Fruit fly (Drosophila melanogaster) whole organism, embryonic: Measurements from ENCODE around the gene CG42258.

Source experiments
- ATbp ChIP-seq: fragments of 200-800 bp; sonication (Bioruptor generic); optimal IDR thresholded peaks from 2 replicates; lab custom pipeline; 2017; ENCODE audit warnings: missing biosample characterization, mild to moderate bottlenecking, missing genetic modification characterization, missing genetic modification reagents
- Antp ChIP-seq: fragments of 200-800 bp; sonication (Bioruptor generic); optimal IDR thresholded peaks from 3 replicates; lab custom pipeline; 2016; ENCODE audit warnings: missing biosample characterization, missing genetic modification characterization
- B-H2 ChIP-seq: fragments of 200-800 bp; sonication (Bioruptor generic); optimal IDR thresholded peaks from 2 replicates; lab custom pipeline; 2018; ENCODE audit warnings: missing biosample characterization, mild to moderate bottlenecking, missing genetic modification characterization
- BtbVII ChIP-seq: fragments of 200-800 bp; sonication (Bioruptor generic); optimal IDR thresholded peaks from 3 replicates; lab custom pipeline; 2017; ENCODE audit warnings: missing biosample characterization, mild to moderate bottlenecking, missing genetic modification characterization
- CG1233 ChIP-seq: fragments of 200-800 bp; sonication (Bioruptor generic); optimal IDR thresholded peaks from 4 replicates; lab custom pipeline; 2018; ENCODE audit warnings: missing biosample characterization, mild to moderate bottlenecking, missing genetic modification characterization
- CG12391 ChIP-seq: fragments of 200-800 bp; sonication (Bioruptor generic); optimal IDR thresholded peaks from 3 replicates; lab custom pipeline; 2018; ENCODE audit warnings: missing biosample characterization, mild to moderate bottlenecking, missing genetic modification characterization, moderate library complexity
- CG2678 ChIP-seq: fragments of 200-800 bp; sonication (Bioruptor generic); optimal IDR thresholded peaks from 3 replicates; lab custom pipeline; 2019; ENCODE audit warnings: missing biosample characterization, mild to moderate bottlenecking, missing genetic modification characterization, moderate library complexity
- CG3847 ChIP-seq: fragments of 200-800 bp; sonication (Bioruptor generic); IDR thresholded peaks from 2 replicates; pipeline ENCODE4 v1.3.6; 2022; ENCODE audit warnings: missing biosample characterization, missing genetic modification characterization
- CG6683 ChIP-seq: fragments of 200-800 bp; sonication (Bioruptor generic); optimal IDR thresholded peaks from 2 replicates; lab custom pipeline; 2017; ENCODE audit warnings: missing biosample characterization, mild to moderate bottlenecking, missing genetic modification characterization, missing genetic modification reagents
- CG7372 ChIP-seq: fragments of 200-800 bp; sonication (Bioruptor generic); IDR thresholded peaks from 2 replicates; pipeline ENCODE4 v1.3.6; 2022; ENCODE audit warnings: missing biosample characterization, missing genetic modification characterization
- CG7963 ChIP-seq: fragments of 200-800 bp; sonication (Bioruptor generic); IDR thresholded peaks from 3 replicates; pipeline ENCODE4 v1.3.6; 2022; ENCODE audit warnings: missing biosample characterization, missing genetic modification characterization; ENCODE audit not compliant: partially characterized antibody
- CG8281 ChIP-seq: fragments of 200-800 bp; sonication (Bioruptor generic); optimal IDR thresholded peaks from 2 replicates; lab custom pipeline; 2018; ENCODE audit warnings: missing biosample characterization, mild to moderate bottlenecking, missing genetic modification characterization, moderate library complexity
- Chrac-16 ChIP-seq: fragments of 200-800 bp; sonication (Bioruptor generic); optimal IDR thresholded peaks from 3 replicates; lab custom pipeline; 2016; ENCODE audit warnings: missing biosample characterization, missing genetic modification characterization
- CkIIα-i1 ChIP-seq: fragments of 200-800 bp; sonication (Bioruptor generic); IDR thresholded peaks from 2 replicates; pipeline ENCODE4 v1.3.6; 2022; ENCODE audit warnings: missing biosample characterization, missing genetic modification characterization
- Dbx ChIP-seq: fragments of 200-800 bp; sonication (Bioruptor generic); IDR thresholded peaks from 3 replicates; pipeline ENCODE4 v1.3.6; 2022; ENCODE audit warnings: missing biosample characterization, missing genetic modification characterization
- Dip2 ChIP-seq: fragments of 200-800 bp; sonication (Bioruptor generic); IDR thresholded peaks from 2 replicates; pipeline ENCODE4 v1.3.6; 2022; ENCODE audit warnings: missing biosample characterization, missing genetic modification characterization
- Dip3 ChIP-seq: fragments of 200-800 bp; sonication (Bioruptor generic); optimal IDR thresholded peaks from 3 replicates; lab custom pipeline; 2016; ENCODE audit warnings: missing biosample characterization, missing genetic modification characterization
- Dll ChIP-seq: fragments of 200-800 bp; sonication (Bioruptor generic); IDR thresholded peaks from 4 replicates; pipeline ENCODE4 v1.3.6; 2022; ENCODE audit warnings: missing biosample characterization, missing genetic modification characterization; ENCODE audit not compliant: partially characterized antibody
- Fer2 ChIP-seq: fragments of 200-800 bp; sonication (Bioruptor generic); optimal IDR thresholded peaks from 2 replicates; lab custom pipeline; 2018; ENCODE audit warnings: missing biosample characterization, mild to moderate bottlenecking, missing genetic modification characterization, moderate library complexity
- Hr3 ChIP-seq: fragments of 200-800 bp; sonication (Bioruptor generic); optimal IDR thresholded peaks from 3 replicates; lab custom pipeline; 2016; ENCODE audit warnings: missing biosample characterization, missing genetic modification characterization
- Hr39 ChIP-seq: fragments of >200 bp; optimal IDR thresholded peaks from 2 replicates; lab custom pipeline; 2017
- Hr51 ChIP-seq, 2 experiments: fragments of 200-800 bp; sonication (Bioruptor generic); optimal IDR thresholded peaks; 2 replicates in 1 of 2; 3 replicates in 1 of 2; lab custom pipeline; 2016 to 2018; ENCODE audit warnings: missing biosample characterization in 2 of 2, missing genetic modification characterization in 2 of 2, mild to moderate bottlenecking in 1 of 2, moderate library complexity in 1 of 2
- Hr78 ChIP-seq, 2 experiments: fragments of 200-800 bp in 1 of 2; fragments of >200 bp in 1 of 2; sonication (Bioruptor generic) in 1 of 2; optimal IDR thresholded peaks; 2 replicates each; lab custom pipeline; 2017 to 2019; ENCODE audit warnings: missing biosample characterization in 2 of 2, missing genetic modification characterization in 2 of 2, mild to moderate bottlenecking in 1 of 2, moderate library complexity in 1 of 2
- NFAT ChIP-seq: fragments of 200-800 bp; sonication (Bioruptor generic); IDR thresholded peaks from 2 replicates; pipeline ENCODE4 v1.3.6; 2022; ENCODE audit warnings: missing biosample characterization, missing genetic modification characterization
- NK7.1 ChIP-seq: fragments of 200-800 bp; sonication (Bioruptor generic); optimal IDR thresholded peaks from 3 replicates; lab custom pipeline; 2016; ENCODE audit warnings: missing biosample characterization, missing genetic modification characterization
- Nf-YA ChIP-seq: fragments of 200-800 bp; sonication (Bioruptor generic); IDR thresholded peaks from 2 replicates; pipeline ENCODE4 v1.3.6; 2022; ENCODE audit warnings: missing biosample characterization, missing genetic modification characterization
- Nf-YB ChIP-seq: fragments of 200-800 bp; sonication (Bioruptor generic); optimal IDR thresholded peaks from 3 replicates; lab custom pipeline; 2019; ENCODE audit warnings: missing biosample characterization, mild to moderate bottlenecking, missing genetic modification characterization, moderate library complexity
- Sin3A ChIP-seq: fragments of >200 bp; optimal IDR thresholded peaks from 2 replicates; lab custom pipeline; 2018
- Spps ChIP-seq: fragments of 200-800 bp; sonication (Bioruptor generic); optimal IDR thresholded peaks from 2 replicates; lab custom pipeline; 2018; ENCODE audit warnings: missing biosample characterization, mild to moderate bottlenecking, missing genetic modification characterization
- ase ChIP-seq: fragments of 200-800 bp; sonication (Bioruptor generic); IDR thresholded peaks from 3 replicates; pipeline ENCODE4 v1.3.6; 2022; ENCODE audit warnings: missing biosample characterization, missing genetic modification characterization
- br ChIP-seq: fragments of >200 bp; optimal IDR thresholded peaks from 2 replicates; lab custom pipeline; 2017
- croc ChIP-seq: fragments of 200-800 bp; sonication (Bioruptor generic); conservative IDR thresholded peaks from 3 replicates; pipeline ENCODE4 v1.3.6; 2022; ENCODE audit warnings: missing biosample characterization, missing genetic modification characterization
- gcm ChIP-seq: fragments of 200-800 bp; sonication (Bioruptor generic); optimal IDR thresholded peaks from 2 replicates; lab custom pipeline; 2019; ENCODE audit warnings: missing biosample characterization, mild to moderate bottlenecking, missing genetic modification characterization, moderate library complexity
- grau ChIP-seq: fragments of 200-800 bp; optimal IDR thresholded peaks from 3 replicates; lab custom pipeline; 2019; ENCODE audit warnings: missing biosample characterization, mild to moderate bottlenecking, missing genetic modification characterization, moderate library complexity
- ham ChIP-seq: fragments of 200-800 bp; sonication (Bioruptor generic); IDR thresholded peaks from 2 replicates; pipeline ENCODE4 v1.3.6; 2022; ENCODE audit warnings: missing biosample characterization, missing genetic modification characterization
- her ChIP-seq: fragments of 200-800 bp; sonication (Bioruptor generic); optimal IDR thresholded peaks from 2 replicates; lab custom pipeline; 2016; ENCODE audit warnings: missing biosample characterization, missing genetic modification characterization
- insv ChIP-seq, 2 experiments: fragments of 200-800 bp; sonication (Bioruptor generic); optimal IDR thresholded peaks; 3 replicates each; lab custom pipeline; 2016 to 2018; ENCODE audit warnings: missing biosample characterization in 2 of 2, missing genetic modification characterization in 2 of 2
- kah ChIP-seq: fragments of 200-800 bp; sonication (Bioruptor generic); optimal IDR thresholded peaks from 2 replicates; lab custom pipeline; 2018; ENCODE audit warnings: missing biosample characterization, mild to moderate bottlenecking, missing genetic modification characterization
- ken ChIP-seq: fragments of 200-800 bp; sonication (Bioruptor generic); IDR thresholded peaks from 3 replicates; pipeline ENCODE4 v1.3.6; 2022; ENCODE audit warnings: missing biosample characterization, missing genetic modification characterization
- kni ChIP-seq: fragments of 200-800 bp; sonication (Bioruptor generic); optimal IDR thresholded peaks from 3 replicates; lab custom pipeline; 2017; ENCODE audit warnings: mild to moderate bottlenecking, missing biosample characterization, missing genetic modification reagents, missing genetic modification characterization
- lilli ChIP-seq: fragments of 200-800 bp; sonication (Bioruptor generic); optimal IDR thresholded peaks from 3 replicates; lab custom pipeline; 2016; ENCODE audit warnings: missing biosample characterization, missing genetic modification characterization
- luna ChIP-seq: fragments of 200-800 bp; sonication (Bioruptor generic); optimal IDR thresholded peaks from 2 replicates; lab custom pipeline; 2016; ENCODE audit warnings: missing biosample characterization, missing genetic modification characterization
- maf-S ChIP-seq: fragments of 200-800 bp; sonication (Bioruptor generic); optimal IDR thresholded peaks from 2 replicates; lab custom pipeline; 2016; ENCODE audit warnings: missing biosample characterization, missing genetic modification characterization
- pb ChIP-seq: fragments of 200-800 bp; sonication (Bioruptor generic); optimal IDR thresholded peaks from 3 replicates; lab custom pipeline; 2016; ENCODE audit warnings: missing biosample characterization, missing genetic modification characterization
- sd ChIP-seq: fragments of 200-800 bp; sonication (Bioruptor generic); optimal IDR thresholded peaks from 3 replicates; lab custom pipeline; 2018; ENCODE audit warnings: missing biosample characterization, mild to moderate bottlenecking, missing genetic modification characterization, moderate library complexity
- sima ChIP-seq: fragments of 200-800 bp; sonication (Bioruptor generic); optimal IDR thresholded peaks from 2 replicates; lab custom pipeline; 2016; ENCODE audit warnings: missing biosample characterization, missing genetic modification characterization
- sob ChIP-seq: fragments of 200-800 bp; sonication (Bioruptor generic); IDR thresholded peaks from 2 replicates; pipeline ENCODE4 v1.3.6; 2022; ENCODE audit warnings: missing biosample characterization, missing genetic modification characterization
- ttk ChIP-seq: fragments of 200-800 bp; sonication (Bioruptor generic); IDR thresholded peaks from 2 replicates; pipeline ENCODE4 v2.1.2; 2022; ENCODE audit warnings: missing biosample characterization, missing genetic modification characterization
- tx ChIP-seq: fragments of 200-800 bp; sonication (Bioruptor generic); optimal IDR thresholded peaks from 2 replicates; lab custom pipeline; 2016; ENCODE audit warnings: missing biosample characterization, missing genetic modification characterization
- vfl ChIP-seq: fragments of 200-800 bp; sonication (Bioruptor generic); optimal IDR thresholded peaks from 2 replicates; lab custom pipeline; 2016; ENCODE audit warnings: missing biosample characterization, missing genetic modification characterization
- vvl ChIP-seq: fragments of 200-800 bp; sonication (Bioruptor generic); IDR thresholded peaks from 2 replicates; pipeline ENCODE4 v1.3.6; 2022; ENCODE audit warnings: missing biosample characterization, missing genetic modification characterization

The CG42258 gene

DNA sequence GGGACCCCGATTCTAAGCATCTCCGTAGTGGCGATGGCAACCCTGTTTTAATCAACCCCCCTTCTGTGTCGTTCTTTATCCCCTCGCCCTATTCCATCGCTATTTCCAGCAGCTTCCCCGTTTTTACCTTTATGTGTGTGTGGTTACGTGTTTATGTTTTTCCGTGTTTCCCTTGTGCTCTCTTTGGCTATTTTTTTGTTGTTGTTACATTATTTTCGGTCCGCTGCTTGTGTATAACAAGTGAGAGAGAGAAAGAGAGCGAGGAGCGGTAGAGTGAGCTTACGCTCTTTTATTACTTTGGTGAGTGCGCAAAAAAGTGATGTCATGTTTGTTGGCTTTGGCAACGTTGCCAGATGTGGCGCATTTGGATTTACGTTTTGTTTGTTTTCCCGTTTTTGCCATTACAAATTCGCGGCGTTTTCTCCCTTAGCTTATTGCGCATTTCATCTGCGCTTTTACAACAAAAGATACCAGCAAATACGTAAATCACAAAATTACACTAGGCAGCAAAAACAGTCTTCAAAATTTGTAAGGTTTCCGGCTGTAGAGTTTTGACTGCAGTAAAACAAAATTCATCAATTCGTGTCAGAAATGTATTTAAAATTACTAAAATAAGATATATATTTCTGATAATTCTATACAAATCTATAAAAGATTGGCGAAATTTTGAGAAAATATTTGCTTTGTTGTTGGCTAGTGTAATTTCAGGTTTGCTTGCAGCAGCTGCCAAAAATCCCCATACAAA, 7.0 kb downstream of the CG42258 start (continued):
- TF ChIP-seq CG1233 (peak; percentile 56), pb (GFP tag; lab: Kevin White, UChicago) (no peak), CG8281 (tag; lab: Kevin White, UChicago) (peak; percentile 30), CG2678 (peak; percentile 83), Sin3A (lab: Kevin White, UChicago) (no peak), Nf-YA (GFP tag; lab: Robert Waterston, UW) (0 out of 2 replicates have a peak, but pooled peaks have one; percentile 19), sd (tag; lab: Kevin White, UChicago) (peak; percentile 32), Hr3 (GFP tag; lab: Kevin White, UChicago) (peak; percentile 23), Dbx (GFP tag; lab: Robert Waterston, UW) (peak; percentile 78), NFAT (GFP tag; lab: Robert Waterston, UW) (peak; percentile 23; the same call in 1 of the 2 replicates), croc (GFP tag; lab: Robert Waterston, UW) (0 out of 3 replicates have a peak, but pooled peaks have one; percentile 17), Fer2 (tag; lab: Kevin White, UChicago) (no peak), CG6683 (peak; percentile 24), her (GFP tag; lab: Kevin White, UChicago) (no peak), NK7.1 (no peak), ham (no peak), gcm (GFP tag; lab: Kevin White, UChicago) (no peak), luna (GFP tag; lab: Kevin White, UChicago) (no peak), ttk (GFP tag; lab: Robert Waterston, UW) (peak; percentile 63), Dip3 (GFP tag; lab: Kevin White, UChicago) (no peak), kah (no peak), sob (GFP tag; lab: Robert Waterston, UW) (peak; percentile 32; the same call in 1 of the 2 replicates), ase (no peak), Hr39 (lab: Kevin White, UChicago) (no peak), CG3847 (GFP tag; lab: Robert Waterston, UW) (peak; percentile 74), CkIIα-i1 (no peak), ATbp (GFP tag; lab: Kevin White, UChicago) (peak; percentile 23), vvl (GFP tag; lab: Robert Waterston, UW) (peak; percentile 79), Nf-YB (GFP tag; lab: Kevin White, UChicago) (peak; percentile 35), Hr51 (GFP tag; optimal IDR thresholded peaks at IDR 0.05; lab: Kevin White, UChicago) (peak in 1 of 2 experiments; percentile 65), Dll (GFP tag; lab: Robert Waterston, UW) (0 out of 4 replicates have a peak, but pooled peaks have one; percentile 21), vfl (no peak), CG12391 (peak; percentile 47), maf-S (GFP tag; lab: Kevin White, UChicago) (no peak), br (lab: Kevin White, UChicago) (no peak), insv (GFP tag; optimal IDR thresholded peaks at IDR 0.05; lab: Kevin White, UChicago) (no peak), kni (GFP tag; lab: Kevin White, UChicago) (no peak), CG7963 (GFP tag; lab: Robert Waterston, UW) (no peak), tx (no peak), BtbVII (GFP tag; lab: Kevin White, UChicago) (peak; percentile 52), Antp (no peak), Hr78 (GFP tag; optimal IDR thresholded peaks at IDR 0.05; lab: Kevin White, UChicago) (no peak), CG7372 (GFP tag; lab: Robert Waterston, UW) (peak; percentile 50; the same call in 1 of the 2 replicates), grau (tag; lab: Kevin White, UChicago) (peak; percentile 79), lilli (GFP tag; lab: Kevin White, UChicago) (peak; percentile 32), Spps (tag; lab: Kevin White, UChicago) (no peak), ken (GFP tag; lab: Robert Waterston, UW) (no peak), sima (GFP tag; lab: Kevin White, UChicago) (no peak), B-H2 (peak; percentile 17), Dip2 (GFP tag; lab: Robert Waterston, UW) (no peak), Chrac-16 (GFP tag; lab: Kevin White, UChicago) (peak; percentile 19)
